Worm (Caenorhabditis elegans) whole organism, late embryonic: ENCODE results near the gene R11E3.2.
A peak's percentile ranks its signal among the peaks of the same experiment; 100 is the strongest.

ENCODE experiments used
- K02D7.2 ChIP-seq: sonication (generic microtip); optimal IDR thresholded peaks from 2 replicates; lab custom pipeline; 2017; ENCODE audit warnings: mild to moderate bottlenecking, missing genetic modification characterization, missing compliant biosample characterization
- K09A11.1 ChIP-seq: sonication (generic microtip); optimal IDR thresholded peaks from 2 replicates; lab custom pipeline; 2017; ENCODE audit warnings: antibody characterized with exemption, mild to moderate bottlenecking, missing genetic modification characterization, missing compliant biosample characterization; ENCODE audit not compliant: insufficient read depth
- Y22D7AL.16 ChIP-seq: sonication (generic microtip); optimal IDR thresholded peaks from 2 replicates; lab custom pipeline; 2016; ENCODE audit warnings: missing genetic modification characterization, missing compliant biosample characterization
- ahr-1 ChIP-seq: sonication (generic microtip); optimal IDR thresholded peaks from 2 replicates; lab custom pipeline; 2016; ENCODE audit warnings: missing genetic modification characterization, missing compliant biosample characterization
- ama-1 ChIP-seq: fragments of 150-350 bp; optimal IDR thresholded peaks from 2 replicates; lab custom pipeline; 2014
- ceh-18 ChIP-seq: sonication (generic microtip); optimal IDR thresholded peaks from 2 replicates; lab custom pipeline; 2016; ENCODE audit warnings: missing genetic modification characterization, missing compliant biosample characterization
- ceh-24 ChIP-seq: sonication (generic microtip); optimal IDR thresholded peaks from 2 replicates; lab custom pipeline; 2016; ENCODE audit warnings: mild to moderate bottlenecking, missing genetic modification characterization, missing compliant biosample characterization
- ceh-30 ChIP-seq: fragments of 150-350 bp; optimal IDR thresholded peaks from 2 replicates; lab custom pipeline; 2014; ENCODE audit warnings: missing biosample characterization, missing genetic modification characterization
- ceh-31 ChIP-seq: sonication (generic microtip); optimal IDR thresholded peaks from 2 replicates; lab custom pipeline; 2016; ENCODE audit warnings: missing genetic modification characterization, missing compliant biosample characterization
- ceh-48 ChIP-seq: sonication (generic microtip); optimal IDR thresholded peaks from 2 replicates; lab custom pipeline; 2016; ENCODE audit warnings: missing genetic modification characterization, inconsistent platforms, missing compliant biosample characterization
- ceh-6 ChIP-seq: fragments of 200-800 bp; sonication (Bioruptor generic); optimal IDR thresholded peaks from 2 replicates; lab custom pipeline; 2018; ENCODE audit warnings: mild to moderate bottlenecking, missing genetic modification characterization, missing compliant biosample characterization
- che-1 ChIP-seq: sonication (generic microtip); optimal IDR thresholded peaks from 2 replicates; lab custom pipeline; 2016; ENCODE audit warnings: mild to moderate bottlenecking, missing genetic modification characterization, missing compliant biosample characterization
- elt-2 ChIP-seq: sonication (generic microtip); optimal IDR thresholded peaks from 2 replicates; lab custom pipeline; 2016; ENCODE audit warnings: missing genetic modification reagents, missing genetic modification characterization, missing compliant biosample characterization
- ets-4 ChIP-seq: sonication (generic microtip); optimal IDR thresholded peaks from 2 replicates; lab custom pipeline; 2016; ENCODE audit warnings: missing genetic modification characterization, missing compliant biosample characterization
- fax-1 ChIP-seq: sonication (generic microtip); optimal IDR thresholded peaks from 2 replicates; lab custom pipeline; 2016; ENCODE audit warnings: missing genotype, missing genetic modification characterization, missing compliant biosample characterization
- fkh-6 ChIP-seq: sonication (generic microtip); optimal IDR thresholded peaks from 2 replicates; lab custom pipeline; 2016; ENCODE audit warnings: missing genetic modification characterization, missing compliant biosample characterization
- hlh-15 ChIP-seq: sonication (generic microtip); optimal IDR thresholded peaks from 2 replicates; lab custom pipeline; 2016; ENCODE audit warnings: missing genetic modification characterization, missing compliant biosample characterization
- hlh-6 ChIP-seq: sonication (generic microtip); optimal IDR thresholded peaks from 2 replicates; lab custom pipeline; 2016; ENCODE audit warnings: missing genotype, missing genetic modification characterization, missing compliant biosample characterization
- lim-6 ChIP-seq: sonication (generic microtip); optimal IDR thresholded peaks from 2 replicates; lab custom pipeline; 2016; ENCODE audit warnings: missing genetic modification characterization, missing compliant biosample characterization
- lin-11 ChIP-seq: fragments of 200-800 bp; sonication (Bioruptor generic); optimal IDR thresholded peaks from 2 replicates; lab custom pipeline; 2018; ENCODE audit warnings: mild to moderate bottlenecking, missing genetic modification characterization, missing compliant biosample characterization
- madf-2 ChIP-seq: sonication (generic microtip); optimal IDR thresholded peaks from 2 replicates; lab custom pipeline; 2017; ENCODE audit warnings: missing genetic modification characterization, missing compliant biosample characterization
- nfya-1 ChIP-seq: sonication (generic microtip); optimal IDR thresholded peaks from 2 replicates; lab custom pipeline; 2017; ENCODE audit warnings: missing genetic modification characterization, mild to moderate bottlenecking, missing compliant biosample characterization, antibody characterized with exemption, moderate library complexity
- pag-3 ChIP-seq: sonication (generic microtip); optimal IDR thresholded peaks from 2 replicates; lab custom pipeline; 2016; ENCODE audit warnings: missing compliant biosample characterization, missing genetic modification characterization, borderline replicate concordance
- pat-9 ChIP-seq: fragments of 200-800 bp; sonication (Bioruptor generic); optimal IDR thresholded peaks from 2 replicates; lab custom pipeline; 2018; ENCODE audit warnings: mild to moderate bottlenecking, missing genetic modification characterization, moderate library complexity, missing compliant biosample characterization
- pha-4 ChIP-seq: fragments of 150-350 bp; optimal IDR thresholded peaks from 2 replicates; lab custom pipeline; 2018; ENCODE audit warnings: missing biosample characterization, missing genetic modification reagents, missing genetic modification characterization
- pqm-1 ChIP-seq: sonication (generic microtip); optimal IDR thresholded peaks from 2 replicates; lab custom pipeline; 2016; ENCODE audit warnings: missing genetic modification characterization, missing compliant biosample characterization
- ref-2 ChIP-seq: sonication (generic microtip); optimal IDR thresholded peaks from 2 replicates; lab custom pipeline; 2016; ENCODE audit warnings: missing genetic modification characterization, missing compliant biosample characterization
- rnt-1 ChIP-seq: sonication (generic microtip); optimal IDR thresholded peaks from 2 replicates; lab custom pipeline; 2016; ENCODE audit warnings: missing genetic modification characterization, missing compliant biosample characterization
- sox-2 ChIP-seq: fragments of 200-800 bp; sonication (Bioruptor generic); IDR thresholded peaks from 2 replicates; pipeline ENCODE4 v1.3.6; 2022; ENCODE audit warnings: missing genetic modification reagents, missing genetic modification characterization, missing compliant biosample characterization
- sox-4 ChIP-seq: sonication (generic microtip); optimal IDR thresholded peaks from 2 replicates; lab custom pipeline; 2017; ENCODE audit warnings: mild to moderate bottlenecking, missing genetic modification characterization, inconsistent platforms, missing compliant biosample characterization
- unc-86 ChIP-seq: sonication (generic microtip); optimal IDR thresholded peaks from 2 replicates; lab custom pipeline; 2016; ENCODE audit warnings: missing genetic modification characterization, missing compliant biosample characterization
- zip-5 ChIP-seq: sonication (generic microtip); optimal IDR thresholded peaks from 2 replicates; lab custom pipeline; 2016; ENCODE audit warnings: missing genetic modification characterization, missing compliant biosample characterization

Gene R11E3.2

DNA sequence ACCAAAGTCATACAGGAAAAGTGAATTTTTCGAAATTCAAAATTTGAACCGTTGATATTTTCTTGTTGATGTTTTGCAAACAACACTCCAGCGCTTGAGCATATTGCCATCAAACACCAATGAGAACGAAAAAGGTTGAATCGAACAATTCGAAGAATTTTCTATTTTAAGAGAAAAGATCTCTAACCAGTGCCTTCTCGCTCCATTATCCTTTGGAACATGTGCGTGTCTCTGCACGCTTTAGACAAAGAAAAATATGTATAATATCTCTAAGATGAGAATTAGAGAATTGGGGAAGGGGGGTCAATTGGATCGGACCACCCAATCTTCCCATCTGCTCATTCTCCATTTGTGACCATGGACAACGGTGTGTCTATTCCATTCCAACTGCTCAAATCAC lies 8.0 kb upstream of the R11E3.2 start, which contains the start of gene Y17G9B.2:
TSS of gene Y17G9B.2 (plus strand) at position 301 of the 400 bp plus-strand sequence.
- TF ChIP-seq pat-9 (tag; lab: Kevin White, UChicago), result no peak
- TF ChIP-seq ceh-6 (GFP tag; lab: Kevin White, UChicago), result no peak
- no peak for TF ChIP-seq zip-5 (tag; lab: Kevin White, UChicago)
- no peak for TF ChIP-seq ceh-18 (tag; lab: Kevin White, UChicago)
- no peak for TF ChIP-seq ceh-48
- no peak for TF ChIP-seq ref-2 (tag; lab: Kevin White, UChicago)
- TF ChIP-seq nfya-1 (tag; lab: Kevin White, UChicago), result no peak
- no peak for TF ChIP-seq elt-2
- TF ChIP-seq sox-2 (GFP tag; lab: Robert Waterston, UW), result no peak
- no peak for TF ChIP-seq pha-4 (tag; lab: Kevin White, UChicago)
- TF ChIP-seq K09A11.1, result no peak
- TF ChIP-seq ceh-31 (tag; lab: Kevin White, UChicago), result no peak
- no peak for TF ChIP-seq fkh-6 (tag; lab: Kevin White, UChicago)
- TF ChIP-seq che-1, result no peak

DNA sequence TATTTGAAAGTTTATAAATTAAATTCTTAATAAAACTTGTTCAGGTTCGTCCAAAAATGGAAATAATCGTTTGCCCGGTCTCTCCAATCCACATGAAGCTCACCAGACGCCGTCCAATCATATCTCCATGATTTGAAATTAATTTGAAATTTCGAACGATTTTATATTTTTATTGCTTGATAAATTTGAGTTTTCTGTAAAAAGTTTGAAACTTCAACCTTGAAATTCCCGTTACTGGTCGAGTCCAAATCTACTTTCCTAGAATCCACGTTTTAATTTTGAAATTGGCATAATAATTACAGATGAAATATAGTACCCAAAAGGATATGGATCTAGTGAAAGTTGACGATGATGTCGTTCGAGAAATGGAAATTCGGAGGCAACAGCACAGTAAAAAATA lies 7.5 kb upstream of the R11E3.2 start, which contains the start of gene npp-26:
TSS of gene npp-26 (plus strand) at position 301 of the 400 bp plus-strand sequence.
- no peak for TF ChIP-seq lin-11
- no peak for TF ChIP-seq K02D7.2 (tag; lab: Kevin White, UChicago)

DNA sequence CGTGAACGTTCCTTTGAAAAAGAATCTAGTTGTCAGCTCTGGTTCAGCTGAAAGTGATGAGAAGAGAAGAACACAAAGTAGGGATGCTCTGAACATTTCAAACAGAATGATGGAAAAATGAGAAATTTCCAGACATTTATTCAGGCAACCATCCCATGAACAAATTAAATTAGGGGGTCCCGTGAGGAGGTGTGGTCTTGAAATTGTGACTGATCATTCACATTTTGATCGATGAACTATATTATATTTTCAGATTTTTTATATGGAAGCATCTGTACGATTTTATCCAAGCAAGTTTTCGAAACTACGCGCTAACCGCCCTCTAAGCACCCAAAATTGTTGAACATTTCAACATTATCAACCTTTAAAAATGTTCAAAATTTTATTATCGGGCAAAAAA lies 4.1 kb downstream of the R11E3.2 start, which contains the start of gene R11E3.19:
TSS of gene R11E3.19 (minus strand) at position 101 of the 400 bp plus-strand sequence.
- TF ChIP-seq ceh-24 (tag; lab: Kevin White, UChicago) (no peak), pag-3 (tag; lab: Kevin White, UChicago) (no peak), hlh-6 (no peak), unc-86 (no peak)

DNA sequence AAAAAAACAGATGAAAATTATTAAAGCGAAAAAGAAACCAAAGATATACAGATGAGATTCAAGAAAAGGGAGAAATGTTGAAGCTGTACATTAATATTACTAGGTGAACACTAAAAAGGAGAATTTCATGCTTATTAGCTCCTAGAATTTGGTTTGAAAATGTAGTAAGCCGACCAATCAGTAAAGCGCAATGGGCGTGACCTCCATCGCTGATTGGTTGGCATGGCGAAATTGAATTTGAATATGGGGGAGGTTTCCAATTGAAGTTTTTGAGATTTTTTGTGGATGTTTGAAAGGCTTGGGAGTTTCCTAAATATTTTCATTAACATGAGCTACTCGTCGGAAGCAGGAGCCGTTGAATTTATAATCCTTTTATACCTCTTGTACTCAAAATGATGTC lies 4.6 kb downstream of the R11E3.2 start:
- TF ChIP-seq nfya-1 (tag; lab: Kevin White, UChicago), result peak; percentile 96
- no peak for TF ChIP-seq pqm-1
- TF ChIP-seq, all 69 proteins: peak for 1

DNA sequence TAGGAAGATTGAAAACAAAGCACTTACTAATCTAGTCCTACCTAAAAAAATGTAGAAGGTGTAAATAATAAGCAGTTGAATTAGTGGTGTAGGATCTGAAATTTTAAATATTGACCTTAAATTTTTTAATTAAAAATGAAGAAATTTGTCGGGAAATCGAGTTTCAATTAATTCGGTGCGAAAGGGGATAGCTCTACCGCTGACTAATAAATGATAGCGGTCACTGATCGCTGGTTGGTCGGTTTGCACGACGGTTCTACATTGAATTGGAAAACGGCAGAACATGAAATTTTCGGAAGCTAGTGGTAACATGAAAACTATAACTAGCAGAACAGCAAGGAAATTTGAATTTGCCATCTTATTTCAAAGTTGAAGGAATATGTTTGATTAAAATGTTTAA lies 8.2 kb downstream of the R11E3.2 start, which contains the start of gene set-15:
TSS of gene set-15 (minus strand) at position 101 of the 400 bp plus-strand sequence.
- TF ChIP-seq ahr-1 (tag; lab: Kevin White, UChicago) (no peak), sox-4 (tag; lab: Kevin White, UChicago) (no peak), K02D7.2 (tag; lab: Kevin White, UChicago) (no peak), ceh-18 (tag; lab: Kevin White, UChicago) (no peak), lin-11 (no peak), ama-1 (no peak), zip-5 (tag; lab: Kevin White, UChicago) (no peak), Y22D7AL.16 (no peak), K09A11.1 (no peak), hlh-15 (no peak), che-1 (no peak), ets-4 (no peak), fax-1 (no peak), rnt-1 (tag; lab: Kevin White, UChicago) (no peak), lim-6 (tag; lab: Kevin White, UChicago) (no peak)

DNA sequence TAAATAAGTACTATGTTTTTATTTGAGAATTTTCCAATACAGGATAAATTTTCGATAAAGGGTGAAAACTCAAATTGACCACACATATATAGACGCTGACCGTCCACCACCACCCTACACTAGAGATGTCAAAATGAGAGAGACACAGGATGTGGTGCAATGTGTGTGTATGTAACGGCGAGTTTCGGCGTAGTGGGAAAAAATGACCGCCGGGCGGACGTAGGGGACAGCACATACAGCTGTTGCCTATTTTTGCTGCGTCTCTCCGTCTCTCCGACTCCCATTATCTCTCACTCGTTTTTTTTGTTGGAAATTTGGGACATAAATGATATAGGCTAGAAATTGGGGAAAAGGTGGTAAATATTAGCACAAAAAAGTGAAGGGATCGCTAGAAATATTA lies 9.2 kb downstream of the R11E3.2 start:
- TF ChIP-seq ceh-24 (tag; lab: Kevin White, UChicago), result no peak
- TF ChIP-seq che-1, result no peak
- no peak for TF ChIP-seq ceh-31 (tag; lab: Kevin White, UChicago)
- peak; percentile 3 for TF ChIP-seq ceh-18 (tag; lab: Kevin White, UChicago)
- peak; percentile 23 for TF ChIP-seq elt-2
- TF ChIP-seq madf-2 (tag; lab: Kevin White, UChicago), result peak; percentile 15
- peak; percentile 4 for TF ChIP-seq nfya-1 (tag; lab: Kevin White, UChicago)
- no peak for TF ChIP-seq ceh-30 (tag; lab: Kevin White, UChicago)
